Fruit fly (Drosophila melanogaster) whole organism, embryonic: ENCODE measurements around the gene CG43796.

ENCODE experiments used
- Adf1 ChIP-seq: fragments of 200-800 bp; sonication (Bioruptor generic); IDR thresholded peaks from 2 replicates; pipeline ENCODE4 v1.3.6; 2022; ENCODE audit warnings: missing biosample characterization, missing genetic modification characterization
- Asciz ChIP-seq: fragments of 200-800 bp; sonication (Bioruptor generic); optimal IDR thresholded peaks from 2 replicates; lab custom pipeline; 2017; ENCODE audit warnings: missing biosample characterization, mild to moderate bottlenecking, missing genetic modification characterization, missing genetic modification reagents
- Awh ChIP-seq: fragments of 200-800 bp; sonication (Bioruptor generic); IDR thresholded peaks from 2 replicates; pipeline ENCODE4, ENCODE4 v1.3.6; 2022; ENCODE audit warnings: missing biosample characterization, missing genetic modification characterization
- BEAF-32 ChIP-seq: fragments of 200-800 bp; sonication (Bioruptor generic); optimal IDR thresholded peaks from 3 replicates; lab custom pipeline; 2017; ENCODE audit warnings: missing biosample characterization, missing genetic modification characterization, mild to moderate bottlenecking, moderate library complexity, missing genetic modification reagents
- Bgb ChIP-seq: fragments of 200-800 bp; sonication (Bioruptor generic); IDR thresholded peaks from 2 replicates; pipeline ENCODE4 v1.3.6; 2022; ENCODE audit warnings: missing biosample characterization, missing genetic modification characterization; ENCODE audit not compliant: partially characterized antibody
- CG11093 ChIP-seq: fragments of 200-800 bp; sonication (Bioruptor generic); IDR thresholded peaks from 3 replicates; pipeline ENCODE4 v1.3.6; 2022; ENCODE audit warnings: missing biosample characterization, missing genetic modification characterization
- CG12155 ChIP-seq: fragments of 200-800 bp; sonication (Bioruptor generic); optimal IDR thresholded peaks from 3 replicates; lab custom pipeline; 2016; ENCODE audit warnings: missing biosample characterization, missing genetic modification characterization
- CG12769 ChIP-seq: fragments of 200-800 bp; sonication (Bioruptor generic); optimal IDR thresholded peaks from 2 replicates; lab custom pipeline; 2019; ENCODE audit warnings: missing biosample characterization, mild to moderate bottlenecking, missing genetic modification characterization, moderate library complexity
- CG17328 ChIP-seq: fragments of 200-800 bp; sonication (Bioruptor generic); IDR thresholded peaks from 2 replicates; pipeline ENCODE4 v1.3.6; 2022; ENCODE audit warnings: missing biosample characterization, missing genetic modification characterization
- CG17361 ChIP-seq: fragments of 200-800 bp; sonication (Bioruptor generic); IDR thresholded peaks from 3 replicates; pipeline ENCODE4 v1.3.6; 2022; ENCODE audit warnings: missing biosample characterization, missing genetic modification characterization
- CG30403 ChIP-seq: fragments of 200-800 bp; sonication (Bioruptor generic); optimal IDR thresholded peaks from 3 replicates; lab custom pipeline; 2016; ENCODE audit warnings: missing biosample characterization, missing genetic modification characterization
- CG31224 ChIP-seq: fragments of 200-800 bp; sonication (Bioruptor generic); IDR thresholded peaks from 2 replicates; pipeline ENCODE4 v1.3.6; 2022; ENCODE audit warnings: missing biosample characterization, missing genetic modification characterization
- CG32532 ChIP-seq: fragments of 200-800 bp; sonication (Bioruptor generic); IDR thresholded peaks from 2 replicates; pipeline ENCODE4 v1.3.6; 2022; ENCODE audit warnings: missing biosample characterization, missing genetic modification characterization
- CG33213 ChIP-seq: fragments of 200-800 bp; sonication (Bioruptor generic); optimal IDR thresholded peaks from 3 replicates; lab custom pipeline; 2016; ENCODE audit warnings: missing biosample characterization, missing genetic modification characterization
- CG4360 ChIP-seq: fragments of 200-800 bp; sonication (Bioruptor generic); IDR thresholded peaks from 2 replicates; pipeline ENCODE4 v1.3.6; 2022; ENCODE audit warnings: missing biosample characterization, missing genetic modification characterization
- CG5180 ChIP-seq: fragments of 200-800 bp; sonication (Bioruptor generic); optimal IDR thresholded peaks from 3 replicates; lab custom pipeline; 2017; ENCODE audit warnings: missing biosample characterization, missing genetic modification characterization, mild to moderate bottlenecking, moderate library complexity, missing genetic modification reagents
- CG7745 ChIP-seq: fragments of 200-800 bp; sonication (Bioruptor generic); optimal IDR thresholded peaks from 2 replicates; lab custom pipeline; 2018; ENCODE audit warnings: missing biosample characterization, mild to moderate bottlenecking, missing genetic modification characterization, moderate library complexity
- D ChIP-seq, 2 experiments: fragments of 200-800 bp in 1 of 2; fragments of >200 bp in 1 of 2; sonication (Bioruptor generic) in 1 of 2; optimal IDR thresholded peaks; 2 replicates in 1 of 2; 3 replicates in 1 of 2; lab custom pipeline; 2017; ENCODE audit warnings: mild to moderate bottlenecking in 1 of 2, missing biosample characterization in 1 of 2, missing genetic modification characterization in 1 of 2, missing genetic modification reagents in 1 of 2
- Dip2 ChIP-seq: fragments of 200-800 bp; sonication (Bioruptor generic); IDR thresholded peaks from 2 replicates; pipeline ENCODE4 v1.3.6; 2022; ENCODE audit warnings: missing biosample characterization, missing genetic modification characterization
- Dip3 ChIP-seq: fragments of 200-800 bp; sonication (Bioruptor generic); optimal IDR thresholded peaks from 3 replicates; lab custom pipeline; 2016; ENCODE audit warnings: missing biosample characterization, missing genetic modification characterization
- Dll ChIP-seq: fragments of 200-800 bp; sonication (Bioruptor generic); IDR thresholded peaks from 4 replicates; pipeline ENCODE4 v1.3.6; 2022; ENCODE audit warnings: missing biosample characterization, missing genetic modification characterization; ENCODE audit not compliant: partially characterized antibody
- E2f2 ChIP-seq: fragments of 200-800 bp; sonication (Bioruptor generic); IDR thresholded peaks from 2 replicates; pipeline ENCODE4 v1.3.6; 2022; ENCODE audit warnings: missing biosample characterization, missing genetic modification characterization
- Hr3 ChIP-seq: fragments of 200-800 bp; sonication (Bioruptor generic); optimal IDR thresholded peaks from 3 replicates; lab custom pipeline; 2016; ENCODE audit warnings: missing biosample characterization, missing genetic modification characterization
- Jarid2 ChIP-seq: fragments of 200-800 bp; sonication (Bioruptor generic); optimal IDR thresholded peaks from 3 replicates; lab custom pipeline; 2017; ENCODE audit warnings: mild to moderate bottlenecking, missing biosample characterization, missing genetic modification reagents, missing genetic modification characterization
- Lim3 ChIP-seq: fragments of 200-800 bp; sonication (Bioruptor generic); IDR thresholded peaks from 2 replicates; pipeline ENCODE4 v1.3.6; 2022; ENCODE audit warnings: missing biosample characterization, missing genetic modification characterization
- Med ChIP-seq: fragments of 200-800 bp; sonication (Bioruptor generic); peaks from one replicate; lab custom pipeline; 2016; ENCODE audit warnings: missing biosample characterization, missing genetic modification characterization, mild to moderate bottlenecking, inconsistent platforms, moderate library complexity
- NK7.1 ChIP-seq: fragments of 200-800 bp; sonication (Bioruptor generic); optimal IDR thresholded peaks from 3 replicates; lab custom pipeline; 2016; ENCODE audit warnings: missing biosample characterization, missing genetic modification characterization
- Rfx ChIP-seq: fragments of 200-800 bp; sonication (Bioruptor generic); IDR thresholded peaks from 2 replicates; pipeline ENCODE4 v1.3.6; 2022; ENCODE audit warnings: missing biosample characterization, missing genetic modification characterization
- Trl ChIP-seq, 3 experiments: fragments of >200 bp in 2 of 3; fragments of 200-800 bp in 1 of 3; sonication (Bioruptor generic) in 1 of 3; optimal IDR thresholded peaks; 2 replicates in 1 of 3; 3 replicates in 2 of 3; lab custom pipeline; 2016 to 2017; ENCODE audit warnings: missing biosample characterization in 1 of 3, missing genetic modification characterization in 1 of 3
- Vsx1 ChIP-seq: fragments of 200-800 bp; sonication (Bioruptor generic); optimal IDR thresholded peaks from 2 replicates; lab custom pipeline; 2017; ENCODE audit warnings: missing biosample characterization, mild to moderate bottlenecking, missing genetic modification characterization, missing genetic modification reagents
- Xbp1 ChIP-seq: fragments of 200-800 bp; sonication (Bioruptor generic); optimal IDR thresholded peaks from 3 replicates; lab custom pipeline; 2016; ENCODE audit warnings: missing biosample characterization, mild to moderate bottlenecking, missing genetic modification characterization
- ac ChIP-seq: fragments of 200-800 bp; sonication (Bioruptor generic); optimal IDR thresholded peaks from 3 replicates; lab custom pipeline; 2017; ENCODE audit warnings: missing biosample characterization, mild to moderate bottlenecking, missing genetic modification characterization
- bsh ChIP-seq, 2 experiments: fragments of 200-800 bp; sonication (Bioruptor generic); optimal IDR thresholded peaks; 2 replicates each; lab custom pipeline; 2017 to 2018; ENCODE audit warnings: mild to moderate bottlenecking in 2 of 2, missing biosample characterization in 2 of 2, missing genetic modification characterization in 2 of 2, moderate library complexity in 1 of 2
- chm ChIP-seq: fragments of 200-800 bp; sonication (Bioruptor generic); IDR thresholded peaks from 2 replicates; pipeline ENCODE4 v1.3.6; 2022; ENCODE audit warnings: missing biosample characterization, missing genetic modification characterization
- ci ChIP-seq: fragments of 200-800 bp; sonication (Bioruptor generic); IDR thresholded peaks from 3 replicates; pipeline ENCODE4 v1.3.6; 2022; ENCODE audit warnings: missing biosample characterization, missing genetic modification characterization
- dimm ChIP-seq: fragments of 200-800 bp; sonication (Bioruptor generic); IDR thresholded peaks from 2 replicates; pipeline ENCODE4 v1.3.6; 2022; ENCODE audit warnings: missing biosample characterization, missing genetic modification characterization
- dmrt99B ChIP-seq: fragments of 200-800 bp; sonication (Bioruptor generic); optimal IDR thresholded peaks from 2 replicates; lab custom pipeline; 2018; ENCODE audit warnings: missing biosample characterization, mild to moderate bottlenecking, missing genetic modification characterization, moderate library complexity
- ems ChIP-seq: fragments of 200-800 bp; sonication (Bioruptor generic); optimal IDR thresholded peaks from 3 replicates; lab custom pipeline; 2016; ENCODE audit warnings: missing biosample characterization, missing genetic modification characterization
- her ChIP-seq: fragments of 200-800 bp; sonication (Bioruptor generic); optimal IDR thresholded peaks from 2 replicates; lab custom pipeline; 2016; ENCODE audit warnings: missing biosample characterization, missing genetic modification characterization
- jigr1 ChIP-seq: fragments of 200-800 bp; sonication (Bioruptor generic); IDR thresholded peaks from 3 replicates; pipeline ENCODE4 v1.3.6; 2022; ENCODE audit warnings: missing biosample characterization, missing genetic modification characterization
- kni ChIP-seq: fragments of 200-800 bp; sonication (Bioruptor generic); optimal IDR thresholded peaks from 3 replicates; lab custom pipeline; 2017; ENCODE audit warnings: mild to moderate bottlenecking, missing biosample characterization, missing genetic modification reagents, missing genetic modification characterization
- mld ChIP-seq: fragments of 200-800 bp; sonication (Bioruptor generic); IDR thresholded peaks from 3 replicates; pipeline ENCODE4 v1.3.6; 2022; ENCODE audit warnings: missing biosample characterization, missing genetic modification characterization; ENCODE audit not compliant: partially characterized antibody
- nerfin-2 ChIP-seq: fragments of 200-800 bp; sonication (Bioruptor generic); IDR thresholded peaks from 2 replicates; pipeline ENCODE4 v1.3.6; 2022; ENCODE audit warnings: missing biosample characterization, missing genetic modification characterization; ENCODE audit not compliant: partially characterized antibody
- oc ChIP-seq: fragments of 200-800 bp; sonication (Bioruptor generic); optimal IDR thresholded peaks from 2 replicates; lab custom pipeline; 2018; ENCODE audit warnings: missing biosample characterization, mild to moderate bottlenecking, missing genetic modification characterization, moderate library complexity
- pb ChIP-seq: fragments of 200-800 bp; sonication (Bioruptor generic); optimal IDR thresholded peaks from 3 replicates; lab custom pipeline; 2016; ENCODE audit warnings: missing biosample characterization, missing genetic modification characterization
- pros ChIP-seq: fragments of 200-800 bp; sonication (Bioruptor generic); optimal IDR thresholded peaks from 3 replicates; lab custom pipeline; 2019; ENCODE audit warnings: missing biosample characterization, mild to moderate bottlenecking, missing genetic modification characterization, moderate library complexity
- sens ChIP-seq: fragments of 200-800 bp; sonication (Bioruptor generic); peaks from one replicate; lab custom pipeline; 2016; ENCODE audit warnings: missing biosample characterization, missing genetic modification characterization
- zen2 ChIP-seq: fragments of 200-800 bp; sonication (Bioruptor generic); IDR thresholded peaks from 3 replicates; pipeline ENCODE4 v1.3.6; 2022; ENCODE audit warnings: missing biosample characterization, missing genetic modification characterization; ENCODE audit not compliant: partially characterized antibody

The CG43796 gene

DNA sequence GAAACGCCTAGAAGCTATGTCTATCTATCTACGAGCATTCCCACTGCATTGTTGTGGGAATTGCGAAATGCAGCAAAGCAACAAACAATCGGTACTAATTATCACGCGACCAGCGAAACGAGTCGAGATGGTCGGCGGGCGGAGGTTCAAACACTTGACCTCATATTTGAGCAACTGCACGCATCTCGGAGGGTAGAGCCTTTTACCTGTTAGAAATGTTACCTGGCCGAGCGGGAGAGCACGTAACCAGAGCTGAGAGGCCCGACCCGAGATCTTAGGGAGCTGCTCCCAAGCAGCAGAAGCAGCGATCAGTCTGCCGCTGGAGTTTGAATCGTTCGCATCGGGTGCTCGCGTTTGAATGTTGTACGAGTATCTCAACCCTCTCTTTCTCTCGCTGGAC is 3.8 kb upstream of the CG43796 start (continued):
- TF ChIP-seq Awh (GFP tag; lab: Robert Waterston, UW) (peak; percentile 19; the same call in 1 of the 2 replicates), D (optimal IDR thresholded peaks at IDR 0.05; lab: Kevin White, UChicago) (peak; percentile 15), D (GFP tag; optimal IDR thresholded peaks at IDR 0.05; lab: Kevin White, UChicago) (no peak), Lim3 (GFP tag; lab: Robert Waterston, UW) (no peak), CG7745 (tag; lab: Kevin White, UChicago) (peak; percentile 9), Med (GFP tag; lab: Kevin White, UChicago) (peak; percentile 44), her (no peak), pb (GFP tag; lab: Kevin White, UChicago) (no peak), CG17328 (GFP tag; lab: Robert Waterston, UW) (0 out of 2 replicates have a peak, but pooled peaks have one; percentile 12), Jarid2 (GFP tag; lab: Kevin White, UChicago) (peak; percentile 55), sens (peak; percentile 9), ems (GFP tag; lab: Kevin White, UChicago) (no peak), Rfx (peak; percentile 27; the same call in 1 of the 2 replicates), CG12769 (peak; percentile 84), Vsx1 (GFP tag; lab: Kevin White, UChicago) (no peak), CG33213 (no peak), mld (GFP tag; lab: Robert Waterston, UW) (0 out of 3 replicates have a peak, but pooled peaks have one; percentile 45), E2f2 (GFP tag; lab: Robert Waterston, UW) (peak; percentile 30; the same call in 1 of the 2 replicates), bsh (GFP tag; optimal IDR thresholded peaks at IDR 0.05; lab: Kevin White, UChicago) (no peak), dimm (GFP tag; lab: Robert Waterston, UW) (no peak), chm (GFP tag; lab: Robert Waterston, UW) (peak; percentile 46), zen2 (GFP tag; lab: Robert Waterston, UW) (0 out of 3 replicates have a peak, but pooled peaks have one; percentile 40), pros (GFP tag; lab: Kevin White, UChicago) (peak; percentile 71), CG12155 (GFP tag; lab: Kevin White, UChicago) (peak; percentile 13), NK7.1 (GFP tag; lab: Kevin White, UChicago) (no peak), Asciz (GFP tag; lab: Kevin White, UChicago) (no peak), Dll (0 out of 4 replicates have a peak, but pooled peaks have one; percentile 28), Hr3 (GFP tag; lab: Kevin White, UChicago) (no peak), ci (GFP tag; lab: Robert Waterston, UW) (0 out of 3 replicates have a peak, but pooled peaks have one; percentile 35), oc (tag; lab: Kevin White, UChicago) (no peak), kni (GFP tag; lab: Kevin White, UChicago) (peak; percentile 75), CG32532 (GFP tag; lab: Robert Waterston, UW) (peak; percentile 21; the same call in 1 of the 2 replicates), Trl (optimal IDR thresholded peaks at IDR 0.05; lab: Kevin White, UChicago) (peak; percentile 43 to 69), Trl (GFP tag; optimal IDR thresholded peaks at IDR 0.05; lab: Kevin White, UChicago) (no peak), Bgb (peak; percentile 9; the same call in 1 of the 2 replicates), BEAF-32 (GFP tag; lab: Kevin White, UChicago) (peak; percentile 14), CG4360 (GFP tag; lab: Robert Waterston, UW) (0 out of 2 replicates have a peak, but pooled peaks have one; percentile 15)

DNA sequence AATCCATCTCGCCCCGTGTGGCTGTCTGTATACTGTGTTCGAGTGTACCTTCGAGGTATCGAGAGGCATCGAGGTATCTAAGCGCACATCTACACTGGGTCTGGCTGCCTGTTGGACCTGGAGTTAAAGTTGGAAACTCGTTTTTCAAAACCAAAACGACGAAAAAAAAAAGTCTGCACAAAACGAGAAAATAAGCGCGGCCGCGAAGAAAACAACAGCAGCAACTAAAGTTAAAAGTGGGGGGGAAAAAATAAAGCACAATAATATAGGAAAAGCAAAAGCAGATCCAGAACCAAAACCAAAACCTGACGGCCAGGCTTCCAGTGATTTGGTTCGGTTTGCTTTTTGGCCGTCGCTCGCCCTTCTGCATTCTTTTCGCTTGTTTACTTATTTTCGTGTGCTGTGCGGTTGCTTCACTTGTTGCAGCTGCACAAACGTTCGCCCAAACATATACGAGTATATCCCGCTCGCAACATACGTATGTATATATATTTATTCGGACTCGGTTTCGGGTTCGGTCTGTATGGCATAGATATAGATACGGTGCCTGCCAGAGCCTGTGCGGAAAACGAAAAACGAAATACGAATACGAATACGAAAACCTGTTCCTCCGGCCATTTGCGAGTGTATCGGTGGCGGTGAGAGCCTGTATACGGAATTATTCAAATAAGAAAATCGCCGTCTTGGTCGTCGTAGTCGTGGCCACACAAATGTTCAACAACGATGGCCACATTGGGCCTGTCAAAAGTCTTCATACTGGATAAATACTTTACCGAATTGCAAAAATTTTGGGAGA is 3.1 kb upstream of the CG43796 start:
- TF ChIP-seq Xbp1 (GFP tag; lab: Kevin White, UChicago), result no peak
- peak; percentile 3 for TF ChIP-seq CG5180
- no peak for TF ChIP-seq CG32532 (GFP tag; lab: Robert Waterston, UW)
- no peak for TF ChIP-seq nerfin-2 (GFP tag; lab: Robert Waterston, UW)
- TF ChIP-seq Adf1 (GFP tag; lab: Robert Waterston, UW), result no peak
- TF ChIP-seq CG31224, result no peak
- no peak for TF ChIP-seq CG17361 (GFP tag; lab: Robert Waterston, UW)
- TF ChIP-seq CG30403, result no peak
- TF ChIP-seq jigr1, result no peak
- TF ChIP-seq CG11093, result no peak
- no peak for TF ChIP-seq dmrt99B (tag; lab: Kevin White, UChicago)
- no peak for TF ChIP-seq Dip2 (GFP tag; lab: Robert Waterston, UW)
- TF ChIP-seq ac (GFP tag; lab: Kevin White, UChicago), result peak; percentile 0
- TF ChIP-seq Dip3 (GFP tag; lab: Kevin White, UChicago), result no peak
